Worm (Caenorhabditis elegans) whole organism, L3 larva: Measurements from ENCODE around the gene C04G2.5.

Experiments
- egl-27 ChIP-seq: sonication (generic microtip); optimal IDR thresholded peaks from 4 replicates; lab custom pipeline; 2017; ENCODE audit warnings: missing biosample characterization, missing genetic modification reagents, missing genetic modification characterization
- elt-2 ChIP-seq: sonication (generic microtip); optimal IDR thresholded peaks from 2 replicates; lab custom pipeline; 2016; ENCODE audit warnings: missing genetic modification reagents, mild to moderate bottlenecking, missing genetic modification characterization, missing compliant biosample characterization
- fkh-10 ChIP-seq: sonication (generic microtip); optimal IDR thresholded peaks from 2 replicates; lab custom pipeline; 2017; ENCODE audit warnings: missing biosample characterization, missing genetic modification reagents, missing genetic modification characterization
- fos-1 ChIP-seq: fragments of 150-350 bp; optimal IDR thresholded peaks from 2 replicates; lab custom pipeline; 2014; ENCODE audit warnings: missing biosample characterization, missing genetic modification characterization
- lin-15B ChIP-seq: fragments of 150-350 bp; optimal IDR thresholded peaks from 2 replicates; lab custom pipeline; 2014; ENCODE audit warnings: missing biosample characterization, missing genetic modification characterization
- nhr-11 ChIP-seq: fragments of 150-350 bp; optimal IDR thresholded peaks from 2 replicates; lab custom pipeline; 2014; ENCODE audit warnings: missing biosample characterization, missing genetic modification characterization
- nhr-12 ChIP-seq: fragments of 150-350 bp; optimal IDR thresholded peaks from 2 replicates; lab custom pipeline; 2014; ENCODE audit warnings: missing biosample characterization, missing genetic modification characterization
- nhr-237 ChIP-seq: fragments of 150-350 bp; optimal IDR thresholded peaks from 2 replicates; lab custom pipeline; 2014; ENCODE audit warnings: missing biosample characterization, missing genetic modification characterization
- nhr-25 ChIP-seq: sonication (generic microtip); optimal IDR thresholded peaks from 2 replicates; lab custom pipeline; 2017; ENCODE audit warnings: missing biosample characterization, missing genetic modification characterization
- nhr-28 ChIP-seq: fragments of 150-350 bp; optimal IDR thresholded peaks from 2 replicates; lab custom pipeline; 2014; ENCODE audit warnings: missing biosample characterization, missing genetic modification characterization
- nhr-76 ChIP-seq: fragments of 150-350 bp; sonication (generic microtip); optimal IDR thresholded peaks from 5 replicates; lab custom pipeline; 2014; ENCODE audit warnings: missing biosample characterization, missing genetic modification characterization
- nhr-77 ChIP-seq: fragments of 150-350 bp; optimal IDR thresholded peaks from 2 replicates; lab custom pipeline; 2014; ENCODE audit warnings: missing biosample characterization, missing genetic modification characterization
- tbx-2 ChIP-seq: sonication (generic microtip); optimal IDR thresholded peaks from 2 replicates; lab custom pipeline; 2016; ENCODE audit warnings: mild to moderate bottlenecking, missing genetic modification characterization, missing compliant biosample characterization

DNA sequence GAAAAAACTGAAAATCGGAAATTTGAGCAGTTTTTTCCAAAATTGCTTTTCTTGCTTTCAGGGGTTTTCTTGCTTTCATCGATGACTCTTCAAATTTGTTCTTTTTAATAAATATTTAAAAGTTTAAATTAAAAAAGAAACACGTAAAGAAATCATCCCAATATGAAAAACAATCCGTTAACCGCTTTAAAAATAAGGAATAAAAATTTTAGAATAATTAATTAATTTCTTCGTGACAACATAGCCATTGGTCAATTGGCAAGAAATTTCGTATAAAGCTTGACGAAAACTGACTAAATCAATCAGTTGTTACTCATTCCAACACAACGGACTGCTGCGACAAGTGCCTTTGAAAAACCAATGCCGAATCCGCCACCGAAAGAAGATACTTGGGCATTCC, 17.5 kb upstream of the C04G2.5 start, which contains the start of gene nsph-3.2:
- TF ChIP-seq nhr-12 (tag; lab: Kevin White, UChicago) (no peak), egl-27 (tag; lab: Kevin White, UChicago) (no peak), nhr-11 (tag; lab: Kevin White, UChicago) (no peak), nhr-77 (tag; lab: Kevin White, UChicago) (no peak), elt-2 (tag; lab: Kevin White, UChicago) (no peak), fkh-10 (GFP tag; lab: Kevin White, UChicago) (no peak), lin-15B (no peak), nhr-76 (tag; lab: Kevin White, UChicago) (no peak), tbx-2 (tag; lab: Kevin White, UChicago) (no peak), nhr-25 (tag; lab: Kevin White, UChicago) (no peak), nhr-28 (tag; lab: Kevin White, UChicago) (no peak), nhr-237 (tag; lab: Kevin White, UChicago) (no peak), fos-1 (tag; lab: Kevin White, UChicago) (no peak)
